Worm (Caenorhabditis elegans) whole organism, L2 larva: ENCODE measurements around the gene M153.3.

ENCODE experiments used
- lsy-2 ChIP-seq, 2 experiments: fragments of 150-350 bp in 1 of 2; sonication (generic microtip) in 1 of 2; optimal IDR thresholded peaks; 2 replicates each; lab custom pipeline; 2014 to 2017; ENCODE audit warnings: missing biosample characterization in 2 of 2, missing genetic modification characterization in 2 of 2
- nhr-12 ChIP-seq: fragments of 150-350 bp; optimal IDR thresholded peaks from 2 replicates; lab custom pipeline; 2014; ENCODE audit warnings: missing biosample characterization, missing genetic modification characterization
- nhr-129 ChIP-seq: fragments of 150-350 bp; optimal IDR thresholded peaks from 2 replicates; lab custom pipeline; 2014; ENCODE audit warnings: missing biosample characterization, missing genetic modification characterization
- unc-39 ChIP-seq: fragments of 150-350 bp; optimal IDR thresholded peaks from 2 replicates; lab custom pipeline; 2014; ENCODE audit warnings: missing biosample characterization, missing genetic modification characterization
- unc-62 ChIP-seq: fragments of 150-350 bp; optimal IDR thresholded peaks from 2 replicates; lab custom pipeline; 2014; ENCODE audit warnings: missing biosample characterization, missing genetic modification reagents, missing genetic modification characterization

DNA sequence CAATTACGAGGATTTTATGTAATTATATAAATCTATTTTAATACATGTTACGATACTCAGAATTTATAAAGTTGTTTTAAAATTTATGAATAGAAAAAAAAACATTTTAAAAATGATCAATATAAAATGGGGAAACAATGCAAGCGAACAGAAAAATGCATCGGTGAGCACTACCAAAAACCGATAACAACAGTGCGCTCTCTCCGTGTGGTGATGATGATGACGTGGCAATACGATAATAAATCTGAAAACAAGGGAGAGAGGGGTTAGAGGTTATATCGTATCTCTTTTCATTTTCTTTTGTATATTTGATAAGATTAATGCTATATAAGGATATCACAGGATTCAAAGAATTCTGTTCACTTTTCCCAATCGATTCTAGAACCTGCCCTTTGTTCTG is 3.2 kb downstream of the M153.3 start:
- TF ChIP-seq unc-39 (tag; lab: Kevin White, UChicago) (no peak), unc-62 (GFP tag; lab: Kevin White, UChicago) (no peak), lsy-2 (tag; optimal IDR thresholded peaks at IDR 0.05; lab: Kevin White, UChicago) (no peak), nhr-129 (tag; lab: Kevin White, UChicago) (no peak), nhr-12 (tag; lab: Kevin White, UChicago) (no peak)
